Fruit fly (Drosophila melanogaster) whole organism: Measurements from ENCODE around the gene TrxT.

Experiments
- CG8478 ChIP-seq: fragments of >200 bp; optimal IDR thresholded peaks from 2 replicates; lab custom pipeline; 2018; ENCODE audit warnings: inconsistent platforms
- Dll ChIP-seq: fragments of >200 bp; optimal IDR thresholded peaks from 2 replicates; lab custom pipeline; 2017
- EcR ChIP-seq, 2 experiments: fragments of >200 bp; optimal IDR thresholded peaks; 2 replicates each; lab custom pipeline; 2017; ENCODE audit warnings: missing biosample characterization in 2 of 2, missing genetic modification characterization in 2 of 2, missing genetic modification reagents in 2 of 2
- pan ChIP-seq: fragments of >200 bp; optimal IDR thresholded peaks from 2 replicates; lab custom pipeline; 2017
- psq ChIP-seq: fragments of >200 bp; optimal IDR thresholded peaks from 2 replicates; lab custom pipeline; 2017
- usp ChIP-seq: fragments of >200 bp; optimal IDR thresholded peaks from 2 replicates; lab custom pipeline; 2017; ENCODE audit warnings: missing biosample characterization, missing genetic modification characterization, mixed read lengths

The TrxT gene

DNA sequence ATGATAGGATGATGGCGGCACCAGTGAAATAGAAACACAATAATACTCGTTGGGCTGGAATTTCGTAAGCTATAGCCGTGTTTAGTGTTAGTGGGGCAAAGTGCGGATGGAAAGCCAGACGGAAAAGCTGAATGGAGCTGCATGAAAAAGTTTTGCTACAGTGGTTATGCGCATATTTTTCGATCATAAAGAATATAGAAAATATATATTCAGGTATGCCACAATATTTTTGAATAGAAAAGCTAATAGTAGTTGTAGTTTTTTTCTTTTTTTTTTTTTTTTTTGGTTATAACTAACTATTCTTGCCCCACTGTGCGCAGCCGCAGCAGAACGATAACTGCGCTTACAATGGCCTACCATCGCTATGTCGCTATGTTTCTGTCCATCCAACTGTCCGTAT is 25.2 kb downstream of the TrxT start:
- TF ChIP-seq pan (lab: Kevin White, UChicago) (no peak), EcR (GFP tag; optimal IDR thresholded peaks at IDR 0.05; lab: Kevin White, UChicago) (no peak), CG8478 (lab: Kevin White, UChicago) (no peak), psq (lab: Kevin White, UChicago) (no peak), Dll (lab: Kevin White, UChicago) (no peak), usp (no peak)

DNA sequence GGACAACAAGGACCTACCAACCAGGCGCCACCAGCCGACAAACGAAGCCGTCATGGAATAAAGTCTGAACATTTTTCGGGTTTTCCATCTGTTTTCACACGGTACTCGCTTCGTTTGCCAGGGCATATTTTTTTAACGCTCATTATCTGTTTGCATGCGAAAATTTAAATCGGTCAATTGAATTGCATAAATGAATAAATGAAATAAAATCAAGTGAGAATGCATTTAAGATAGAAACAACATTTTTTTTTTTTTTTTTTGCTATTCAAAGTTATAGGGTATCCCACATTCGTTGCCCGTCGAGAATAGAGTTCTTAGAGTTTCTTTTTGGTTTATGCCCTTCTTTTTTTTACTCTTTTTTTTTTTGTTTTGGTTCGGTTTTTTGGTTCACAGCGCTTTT is 25.9 kb downstream of the TrxT start:
- TF ChIP-seq usp = no peak
- no peak for TF ChIP-seq Dll (lab: Kevin White, UChicago)
